Fruit fly (Drosophila melanogaster): Measurements from ENCODE around the gene CG9123.

DNA sequence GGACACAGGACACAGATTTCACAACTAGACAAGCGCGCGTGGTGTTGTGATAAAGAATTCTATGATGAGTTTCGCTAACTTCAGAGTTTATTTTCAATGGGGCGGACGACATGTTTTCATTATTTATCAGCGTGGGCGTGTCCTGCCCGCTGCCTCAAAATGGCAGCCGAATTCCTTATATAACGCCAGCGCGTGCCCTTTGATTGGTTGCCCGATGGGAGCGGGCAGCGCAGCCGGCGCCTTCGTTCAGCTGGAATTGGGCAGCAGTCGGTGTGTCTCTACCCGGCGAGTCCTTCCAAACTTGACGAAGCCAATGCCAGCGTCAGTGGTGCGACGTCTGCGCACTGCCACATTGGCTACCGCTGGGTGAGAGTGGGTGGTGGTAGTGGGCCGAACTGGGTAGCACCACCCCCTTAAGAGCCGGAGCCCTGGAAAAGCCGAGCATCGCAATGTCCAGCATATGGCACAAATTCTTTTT is 37.1 kb upstream of the CG9123 start, which contains the start of gene acj6:
- TF ChIP-seq CG8478 (optimal IDR thresholded peaks at IDR 0.05) (no peak), CTCF (optimal IDR thresholded peaks at IDR 0.05) (no peak)
